Worm (Caenorhabditis elegans): Measurements from ENCODE around the gene F52D2.7.

F52D2.7 gene

DNA sequence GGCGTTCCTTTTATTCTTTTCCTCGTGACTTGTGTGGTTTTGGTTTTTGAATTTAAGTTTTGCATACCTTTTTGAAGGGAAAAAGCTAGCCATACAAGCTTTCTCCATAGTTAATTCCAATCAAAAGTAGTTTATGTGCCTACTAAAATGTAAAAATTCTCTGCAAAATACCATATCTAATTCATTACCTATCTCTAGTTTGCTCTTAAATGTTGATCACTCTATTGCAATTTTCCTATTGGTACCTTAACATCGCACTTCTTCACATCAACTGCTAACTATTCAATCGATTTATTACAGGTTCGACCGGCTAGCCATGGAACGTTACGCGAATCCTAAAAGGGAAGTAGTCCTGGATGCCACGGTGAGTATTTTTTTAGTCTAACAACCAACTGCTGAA, at the start of gene F52D2.7:
Gene F52D2.7 (plus strand): TSS at position 301 of the 400 bp plus-strand sequence.
- TF ChIP-seq hlh-8 (tag; optimal IDR thresholded peaks at IDR 0.05) (no peak), tbx-7 (tag; optimal IDR thresholded peaks at IDR 0.05) (no peak), zip-5 (tag; optimal IDR thresholded peaks at IDR 0.05) (no peak), T23F11.4 (GFP tag; optimal IDR thresholded peaks at IDR 0.05) (no peak), nhr-11 (tag; optimal IDR thresholded peaks at IDR 0.05) (no peak), fax-1 (tag; optimal IDR thresholded peaks at IDR 0.05) (no peak), K09A11.1 (tag; optimal IDR thresholded peaks at IDR 0.05; ENCODE audit: insufficient read depth) (no peak), hlh-30 (tag; optimal IDR thresholded peaks at IDR 0.05; ENCODE audit: insufficient read depth) (no peak), ceh-6 (GFP tag; optimal IDR thresholded peaks at IDR 0.05) (no peak), hlh-15 (tag; optimal IDR thresholded peaks at IDR 0.05) (no peak), ceh-30 (tag; optimal IDR thresholded peaks at IDR 0.05) (no peak), unc-42 (tag; optimal IDR thresholded peaks at IDR 0.05) (no peak), sox-4 (tag; optimal IDR thresholded peaks at IDR 0.05) (no peak), pag-3 (tag; optimal IDR thresholded peaks at IDR 0.05; ENCODE audit: borderline replicate concordance) (no peak), ceh-31 (tag; optimal IDR thresholded peaks at IDR 0.05) (no peak), odd-2 (tag; optimal IDR thresholded peaks at IDR 0.05) (no peak), rnt-1 (tag; optimal IDR thresholded peaks at IDR 0.05) (no peak), syd-9 (tag; optimal IDR thresholded peaks at IDR 0.05) (no peak), pax-1 (tag; optimal IDR thresholded peaks at IDR 0.05) (no peak), pros-1 (tag; optimal IDR thresholded peaks at IDR 0.05) (no peak)

DNA sequence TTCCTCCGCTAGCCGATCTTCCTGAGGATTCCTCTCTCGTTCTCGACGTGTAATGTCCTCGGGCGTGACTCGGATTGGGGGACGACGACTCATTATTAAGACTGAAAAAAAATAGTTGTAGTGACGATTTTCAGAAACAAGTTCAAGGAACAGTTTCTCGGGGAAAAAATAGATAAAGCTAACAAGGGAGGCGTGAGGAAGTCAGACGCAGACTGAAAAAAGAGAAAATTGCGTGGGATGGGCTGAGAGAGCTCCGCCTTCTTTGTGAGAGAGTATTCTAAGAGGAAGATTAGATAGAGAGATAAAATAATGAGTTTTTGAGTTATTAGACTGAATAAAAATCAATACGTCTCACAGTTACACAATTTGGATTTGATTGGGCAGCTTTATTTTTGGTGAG, 49.1 kb upstream of the F52D2.7 start, which contains the start of gene ZC53.1:
Gene ZC53.1 (minus strand): TSS at position 101 of the 400 bp plus-strand sequence.
- no peak for TF ChIP-seq F13H6.1 (tag; optimal IDR thresholded peaks at IDR 0.05)
- no peak for TF ChIP-seq ceh-24 (tag; optimal IDR thresholded peaks at IDR 0.05)
- no peak for TF ChIP-seq madf-2 (tag; optimal IDR thresholded peaks at IDR 0.05)
- TF ChIP-seq tbx-2 (tag; optimal IDR thresholded peaks at IDR 0.05): no peak
- no peak for TF ChIP-seq K02D7.2 (tag; optimal IDR thresholded peaks at IDR 0.05)
- no peak for TF ChIP-seq pqm-1 (tag; optimal IDR thresholded peaks at IDR 0.05)
- no peak for TF ChIP-seq Y22D7AL.16 (tag; optimal IDR thresholded peaks at IDR 0.05)
- no peak for TF ChIP-seq pros-1 (tag; optimal IDR thresholded peaks at IDR 0.05)
- TF ChIP-seq ama-1 (optimal IDR thresholded peaks at IDR 0.05): no peak

DNA sequence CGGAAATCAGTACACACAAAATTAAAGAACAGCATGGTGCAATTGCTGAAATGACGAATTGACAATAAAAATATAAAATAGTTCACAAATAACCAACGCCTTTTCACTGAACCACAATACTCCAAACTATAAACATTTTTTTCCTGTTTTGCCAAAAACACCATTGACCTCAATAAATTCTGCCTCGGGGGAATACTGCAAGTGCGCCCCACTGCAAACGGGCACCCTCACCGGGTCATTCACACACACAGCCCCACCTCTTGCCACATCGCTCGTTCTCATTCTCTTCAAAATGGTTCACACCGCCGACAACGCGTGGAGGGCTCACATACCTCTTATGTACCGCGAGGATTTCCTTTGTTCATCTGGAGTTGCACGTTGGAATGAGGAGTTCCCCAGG, 47.4 kb upstream of the F52D2.7 start, which contains the start of gene rgs-9:
Gene rgs-9 (plus strand): TSS at position 237 of the 400 bp plus-strand sequence.
- TF ChIP-seq pat-9 (tag; optimal IDR thresholded peaks at IDR 0.05) (no peak), Y22D7AL.16 (tag; optimal IDR thresholded peaks at IDR 0.05) (no peak), pha-4 (tag; optimal IDR thresholded peaks at IDR 0.05) (no peak), ceh-31 (tag; optimal IDR thresholded peaks at IDR 0.05) (no peak), ceh-45 (GFP tag; IDR thresholded peaks at IDR 0.05) (no peak), C08G9.2 (tag; optimal IDR thresholded peaks at IDR 0.05) (no peak), dve-1 (tag; optimal IDR thresholded peaks at IDR 0.05) (no peak), hlh-15 (tag; optimal IDR thresholded peaks at IDR 0.05) (no peak)

ce11 chrX:1917169-1917568, 45.2 kb upstream of the F52D2.7 start, which contains the start of gene dot-1.5:
dot-1.5 (plus strand) TSS chrX:1917469.
- TF ChIP-seq F13H6.1 (tag; optimal IDR thresholded peaks at IDR 0.05): no peak
- no peak for TF ChIP-seq fax-1 (tag; optimal IDR thresholded peaks at IDR 0.05)
- no peak for TF ChIP-seq C08G9.2 (tag; optimal IDR thresholded peaks at IDR 0.05)
- TF ChIP-seq sox-2 (GFP tag; IDR thresholded peaks at IDR 0.05): no peak
- no peak for TF ChIP-seq K09A11.1 (tag; optimal IDR thresholded peaks at IDR 0.05; ENCODE audit: insufficient read depth)
- TF ChIP-seq ceh-45 (GFP tag; IDR thresholded peaks at IDR 0.05): no peak
- no peak for TF ChIP-seq ama-1 (optimal IDR thresholded peaks at IDR 0.05)
- no peak for TF ChIP-seq pqm-1 (tag; optimal IDR thresholded peaks at IDR 0.05)
- no peak for TF ChIP-seq nfya-1 (tag; optimal IDR thresholded peaks at IDR 0.05)
- no peak for TF ChIP-seq madf-2 (tag; optimal IDR thresholded peaks at IDR 0.05)
- no peak for TF ChIP-seq odd-2 (tag; optimal IDR thresholded peaks at IDR 0.05)
- TF ChIP-seq unc-86 (tag; optimal IDR thresholded peaks at IDR 0.05): no peak

Measured in whole organism, late embryonic.